Worm (Caenorhabditis elegans) whole organism, L4 larva: ENCODE measurements around the gene F40F8.1.
A peak's percentile ranks its signal among the peaks of the same experiment; 100 is the strongest.

Source experiments
- ZK546.5 ChIP-seq, 2 experiments: sonication (generic microtip); optimal IDR thresholded peaks; 2 replicates each; lab custom pipeline; 2017; ENCODE audit warnings: missing biosample characterization in 2 of 2, missing genetic modification characterization in 2 of 2
- ces-1 ChIP-seq: fragments of 150-350 bp; sonication (generic microtip); optimal IDR thresholded peaks from 4 replicates; lab custom pipeline; 2014; ENCODE audit warnings: missing biosample characterization, missing genetic modification reagents, missing genetic modification characterization
- daf-12 ChIP-seq: fragments of 150-350 bp; optimal IDR thresholded peaks from 2 replicates; lab custom pipeline; 2014; ENCODE audit warnings: missing biosample characterization, missing genetic modification reagents, missing genetic modification characterization
- fkh-10 ChIP-seq: fragments of 150-350 bp; optimal IDR thresholded peaks from 2 replicates; lab custom pipeline; 2014; ENCODE audit warnings: missing biosample characterization, missing genetic modification reagents, missing genetic modification characterization
- lin-13 ChIP-seq: fragments of 150-350 bp; optimal IDR thresholded peaks from 2 replicates; lab custom pipeline; 2014; ENCODE audit warnings: missing biosample characterization, missing genetic modification reagents, missing genetic modification characterization
- madf-5 ChIP-seq, 2 experiments: fragments of 200-800 bp; sonication (Bioruptor generic); IDR thresholded peaks; 2 replicates each; pipeline ENCODE4 v1.3.6; 2022; ENCODE audit warnings: missing compliant biosample characterization in 2 of 2, missing genetic modification characterization in 2 of 2
- nhr-6 ChIP-seq: fragments of 150-350 bp; optimal IDR thresholded peaks from 2 replicates; lab custom pipeline; 2014; ENCODE audit warnings: missing biosample characterization, missing genetic modification characterization
- nhr-77 ChIP-seq: fragments of 150-350 bp; optimal IDR thresholded peaks from 2 replicates; lab custom pipeline; 2014; ENCODE audit warnings: missing biosample characterization, missing genetic modification characterization
- skn-1 ChIP-seq: fragments of 150-350 bp; optimal IDR thresholded peaks from 2 replicates; lab custom pipeline; 2014; ENCODE audit warnings: missing biosample characterization, missing genetic modification characterization
- unc-62 ChIP-seq, 3 experiments: fragments of 150-350 bp in 1 of 3; sonication (generic microtip); optimal IDR thresholded peaks in 2 of 3; peaks in 1 of 3; 1 replicate in 1 of 3; 2 replicates in 2 of 3; lab custom pipeline; 2014 to 2017; ENCODE audit warnings: missing biosample characterization in 3 of 3, missing genetic modification characterization in 3 of 3, missing genetic modification reagents in 3 of 3, missing genotype in 1 of 3
- ztf-7 ChIP-seq: fragments of 150-350 bp; optimal IDR thresholded peaks from 2 replicates; lab custom pipeline; 2014; ENCODE audit warnings: missing biosample characterization, missing genetic modification characterization

ce11 chrII:11101171-11101570 lies 26.3 kb upstream of the F40F8.1 start:
- TF ChIP-seq unc-62 (GFP tag; optimal IDR thresholded peaks at IDR 0.05 in 1 of 2; lab: Kevin White, UChicago): peak in 1 of 2 experiments; percentile 95
- no peak for TF ChIP-seq unc-62 (tag; optimal IDR thresholded peaks at IDR 0.05; lab: Kevin White, UChicago)
- no peak for TF ChIP-seq fkh-10 (GFP tag; lab: Kevin White, UChicago)
- TF ChIP-seq ZK546.5 (tag; optimal IDR thresholded peaks at IDR 0.05; lab: Kevin White, UChicago): no peak
- TF ChIP-seq daf-12 (tag; lab: Kevin White, UChicago): no peak
- no peak for TF ChIP-seq madf-5 (GFP tag; IDR thresholded peaks at IDR 0.05; lab: Robert Waterston, UW)
- TF ChIP-seq nhr-6 (tag; lab: Kevin White, UChicago): no peak
- TF ChIP-seq ces-1 (GFP tag; lab: Kevin White, UChicago): no peak
- no peak for TF ChIP-seq skn-1
- no peak for TF ChIP-seq lin-13
- TF ChIP-seq nhr-77: no peak
- no peak for TF ChIP-seq ztf-7 (tag; lab: Kevin White, UChicago)
